Worm (Caenorhabditis elegans): ENCODE measurements around the gene C25H3.10.

C25H3.10 gene

DNA sequence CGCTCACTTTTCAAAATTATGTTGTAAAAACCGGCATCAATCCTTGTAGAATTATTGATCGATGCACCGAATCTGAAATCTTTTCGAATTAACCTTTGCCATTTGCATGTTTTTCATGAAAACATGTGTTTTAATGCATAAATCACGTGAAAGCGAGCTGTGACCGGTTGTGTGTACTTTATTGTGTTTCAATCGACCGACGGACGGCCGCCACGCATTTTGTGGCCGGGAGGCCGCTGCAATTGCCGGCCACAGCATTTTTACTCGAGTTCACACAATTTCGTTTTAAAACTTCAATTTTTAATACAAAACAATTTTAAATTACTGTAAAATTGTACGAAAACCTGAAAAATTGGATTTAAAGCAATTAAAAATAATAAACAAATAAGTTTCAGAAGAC, 9.8 kb downstream of the C25H3.10 start, which contains the start of gene C25H3.11 (continued):
- no peak for TF ChIP-seq unc-30 (tag; optimal IDR thresholded peaks at IDR 0.05)

- no peak for TF ChIP-seq ztf-4 (tag; optimal IDR thresholded peaks at IDR 0.05)
Measured at ce11 chrII:5680703-5681102, 18.1 kb downstream of the C25H3.10 start, which contains the start of gene flp-27. flp-27 (plus strand) TSS chrII:5681003.

DNA sequence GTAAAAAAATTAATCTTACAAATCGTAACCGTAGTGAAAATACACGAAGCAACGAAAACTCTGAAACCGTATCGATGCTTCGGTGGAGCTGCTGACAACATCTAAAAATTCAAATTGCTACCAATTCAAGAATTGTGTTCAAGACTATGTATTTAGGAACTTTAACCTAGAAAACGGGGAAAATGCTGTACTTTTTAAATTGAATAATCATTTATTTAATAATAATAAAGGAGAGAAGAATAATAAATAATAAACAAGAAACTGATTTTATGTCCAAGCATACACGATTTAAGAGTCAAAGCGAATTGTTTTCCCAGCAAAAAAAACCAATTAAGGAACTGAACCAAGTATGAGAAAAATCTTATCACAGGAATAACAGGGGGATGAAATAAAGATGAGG, 29.2 kb downstream of the C25H3.10 start, which contains the start of gene C25H3.17:
Gene C25H3.17, minus strand, starts transcription at position 101 of the 400 bp plus-strand sequence.
- TF ChIP-seq ceh-88 (GFP tag; IDR thresholded peaks at IDR 0.05) (no peak), C34B4.2 (tag; optimal IDR thresholded peaks at IDR 0.05) (no peak), fkh-4 (tag; optimal IDR thresholded peaks at IDR 0.05; ENCODE audit: borderline replicate concordance) (no peak), elt-3 (tag; optimal IDR thresholded peaks at IDR 0.05) (no peak), nhr-237 (tag; optimal IDR thresholded peaks at IDR 0.05) (no peak), ceh-90 (tag; optimal IDR thresholded peaks at IDR 0.05) (no peak), rnt-1 (tag; optimal IDR thresholded peaks at IDR 0.05) (no peak)

DNA sequence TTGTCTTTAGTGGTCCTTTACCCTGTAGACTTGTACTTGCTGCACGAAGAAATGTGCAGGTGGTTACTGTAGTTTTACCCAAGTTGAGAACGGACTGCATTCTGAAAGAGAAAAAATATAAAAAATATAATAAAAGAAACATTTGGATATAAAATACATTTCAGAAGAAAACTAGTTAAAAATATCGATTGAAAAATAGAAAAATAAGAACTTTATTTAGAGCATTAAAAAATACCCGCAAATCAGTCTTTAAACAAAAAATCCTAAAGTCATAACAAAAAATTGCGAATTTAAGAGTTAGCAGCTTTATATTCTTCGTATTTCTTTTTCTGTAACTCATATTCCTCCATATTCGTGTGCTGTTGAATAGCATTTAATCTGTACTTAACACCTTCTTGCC, 29.9 kb downstream of the C25H3.10 start, which contains the start of gene C25H3.7:
Gene C25H3.7, minus strand, starts transcription at position 101 of the 400 bp plus-strand sequence.
- no peak for TF ChIP-seq elt-2 (tag; optimal IDR thresholded peaks at IDR 0.05)
- no peak for TF ChIP-seq lin-35 (GFP tag; optimal IDR thresholded peaks at IDR 0.05)
- no peak for TF ChIP-seq blmp-1 (tag; optimal IDR thresholded peaks at IDR 0.05)
- no peak for TF ChIP-seq unc-98 (GFP tag; IDR thresholded peaks at IDR 0.05)
- no peak for TF ChIP-seq efl-3 (GFP tag; optimal IDR thresholded peaks at IDR 0.05)
- no peak for TF ChIP-seq skn-1 (tag; optimal IDR thresholded peaks at IDR 0.05)
- TF ChIP-seq unc-30 (tag; optimal IDR thresholded peaks at IDR 0.05) = no peak
- TF ChIP-seq lin-13 (GFP tag; optimal IDR thresholded peaks at IDR 0.05) = no peak
- no peak for TF ChIP-seq ets-5 (GFP tag; IDR thresholded peaks at IDR 0.05)
- no peak for TF ChIP-seq lin-39 (tag; optimal IDR thresholded peaks at IDR 0.05)
- no peak for TF ChIP-seq lsy-2 (tag; optimal IDR thresholded peaks at IDR 0.05)
- no peak for TF ChIP-seq nhr-47 (tag; optimal IDR thresholded peaks at IDR 0.05)
- TF ChIP-seq nhr-85 (tag) = no peak
- TF ChIP-seq C04F5.9 (tag; optimal IDR thresholded peaks at IDR 0.05) = no peak
- no peak for TF ChIP-seq dpl-1 (GFP tag; optimal IDR thresholded peaks at IDR 0.05)
- TF ChIP-seq elt-3 (tag; optimal IDR thresholded peaks at IDR 0.05) = no peak
- no peak for TF ChIP-seq egl-13 (tag; optimal IDR thresholded peaks at IDR 0.05)

ce11 chrII:5667540-5667939, 31.2 kb downstream of the C25H3.10 start:
- no peak for TF ChIP-seq efl-1 (optimal IDR thresholded peaks at IDR 0.05)
- no peak for TF ChIP-seq efl-1 (GFP tag; optimal IDR thresholded peaks at IDR 0.05 in 1 of 2)
- no peak for TF ChIP-seq nhr-19 (GFP tag; conservative IDR thresholded peaks at IDR 0.05)
- no peak for TF ChIP-seq lir-3 (tag; optimal IDR thresholded peaks at IDR 0.05; ENCODE audit: poor library complexity)
- no peak for TF ChIP-seq sox-4 (tag; optimal IDR thresholded peaks at IDR 0.05)
- no peak for TF ChIP-seq ama-1 (optimal IDR thresholded peaks at IDR 0.05)
- no peak for TF ChIP-seq ztf-11 (tag; optimal IDR thresholded peaks at IDR 0.05)
- TF ChIP-seq zag-1 (tag; optimal IDR thresholded peaks at IDR 0.05) = no peak
- TF ChIP-seq nhr-12 (tag; optimal IDR thresholded peaks at IDR 0.05) = no peak
- TF ChIP-seq pqm-1 (tag; optimal IDR thresholded peaks at IDR 0.05) = no peak
- TF ChIP-seq ceh-8 (GFP tag; optimal IDR thresholded peaks at IDR 0.05) = no peak
- no peak for TF ChIP-seq unc-86 (tag; optimal IDR thresholded peaks at IDR 0.05)
- TF ChIP-seq unc-98 (GFP tag; IDR thresholded peaks at IDR 0.05) = no peak
- TF ChIP-seq egl-27 (tag; optimal IDR thresholded peaks at IDR 0.05) = no peak
- TF ChIP-seq nhr-71 (tag; optimal IDR thresholded peaks at IDR 0.05) = no peak

All from whole organism, L1 larva.